Fruit fly (Drosophila melanogaster) whole organism: ENCODE measurements around the gene Rab9.

Experiments
- CG8478 ChIP-seq: fragments of >200 bp; optimal IDR thresholded peaks from 2 replicates; lab custom pipeline; 2018; ENCODE audit warnings: inconsistent platforms
- Dll ChIP-seq: fragments of >200 bp; optimal IDR thresholded peaks from 2 replicates; lab custom pipeline; 2017
- EcR ChIP-seq, 2 experiments: fragments of >200 bp; optimal IDR thresholded peaks; 2 replicates each; lab custom pipeline; 2017; ENCODE audit warnings: missing biosample characterization in 2 of 2, missing genetic modification characterization in 2 of 2, missing genetic modification reagents in 2 of 2
- pan ChIP-seq: fragments of >200 bp; optimal IDR thresholded peaks from 2 replicates; lab custom pipeline; 2017
- psq ChIP-seq: fragments of >200 bp; optimal IDR thresholded peaks from 2 replicates; lab custom pipeline; 2017

DNA sequence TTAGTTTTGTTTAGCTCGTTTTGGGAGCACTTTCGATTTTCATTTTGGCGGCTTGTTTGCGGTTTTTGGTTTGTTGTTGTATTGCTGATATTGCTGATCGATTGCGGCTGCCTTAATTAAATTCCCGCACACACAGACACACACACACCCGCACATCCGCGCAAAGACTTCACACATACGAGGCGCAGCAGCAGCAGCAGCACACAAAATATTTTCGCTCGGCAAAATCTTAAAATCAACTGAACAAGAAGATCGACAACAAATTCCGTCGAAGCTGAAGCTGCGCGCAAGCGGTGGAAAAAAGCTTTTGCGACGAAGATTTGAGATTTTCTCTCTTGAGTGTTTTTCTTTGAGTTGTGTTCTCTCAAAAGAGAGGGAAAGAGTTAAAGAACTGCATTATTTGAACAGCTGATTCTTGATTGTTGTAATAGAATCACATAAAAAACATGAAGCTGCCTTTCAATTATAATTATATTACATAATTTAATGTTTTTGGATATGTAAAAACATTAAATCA, 18.1 kb upstream of the Rab9 start:
- no peak for TF ChIP-seq psq (lab: Kevin White, UChicago)
- TF ChIP-seq CG8478 (lab: Kevin White, UChicago): no peak
- TF ChIP-seq EcR (GFP tag; optimal IDR thresholded peaks at IDR 0.05; lab: Kevin White, UChicago): no peak
- no peak for TF ChIP-seq pan (lab: Kevin White, UChicago)
- no peak for TF ChIP-seq Dll (lab: Kevin White, UChicago)
